Fruit fly (Drosophila melanogaster): ENCODE data around the gene CG42570.

CG42570 gene

DNA sequence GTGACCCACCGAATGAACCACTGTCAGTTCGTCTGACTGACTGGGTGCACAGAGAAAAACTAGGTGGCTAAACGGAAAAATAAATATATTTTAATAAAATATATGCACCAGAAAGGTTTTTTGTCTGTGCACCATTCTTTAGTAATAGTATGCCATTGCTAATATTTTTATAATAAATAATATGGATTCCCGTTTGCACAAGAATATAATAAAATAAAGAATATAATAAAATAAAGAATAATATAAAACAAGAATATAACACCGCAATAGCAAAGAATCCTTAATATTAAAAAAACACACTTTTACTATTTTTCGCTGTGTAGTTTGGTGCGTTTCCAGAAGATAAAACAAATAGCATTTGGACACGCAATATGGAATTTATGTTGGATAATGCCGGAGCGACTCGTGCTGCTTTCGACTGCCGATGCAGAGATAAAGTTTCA lies 51.3 kb downstream of the CG42570 start (continued):
- TF ChIP-seq sim (GFP tag; IDR thresholded peaks at IDR 0.05), result 0 out of 2 replicates have a peak, but pooled peaks have one; percentile 42
- TF ChIP-seq fru (optimal IDR thresholded peaks at IDR 0.05), result no peak
- 0 out of 2 replicates have a peak, but pooled peaks have one; percentile 22 for TF ChIP-seq peb (GFP tag; IDR thresholded peaks at IDR 0.05)
- no peak for TF ChIP-seq gce (GFP tag; IDR thresholded peaks at IDR 0.05)
- TF ChIP-seq ara (GFP tag; IDR thresholded peaks at IDR 0.05), result peak; percentile 51; the same call in 1 of the 2 replicates
- peak; percentile 59 for TF ChIP-seq CG9437 (GFP tag; optimal IDR thresholded peaks at IDR 0.05)
- TF ChIP-seq CG12155 (GFP tag; optimal IDR thresholded peaks at IDR 0.05), result peak; percentile 34
- TF ChIP-seq zf30C (GFP tag; optimal IDR thresholded peaks at IDR 0.05), result peak; percentile 72
- no peak for TF ChIP-seq MESR4 (GFP tag; optimal IDR thresholded peaks at IDR 0.05)
- TF ChIP-seq CG10274 (GFP tag; optimal IDR thresholded peaks at IDR 0.05), result peak; percentile 26
- peak; percentile 60 for TF ChIP-seq unpg (GFP tag; optimal IDR thresholded peaks at IDR 0.05)
- TF ChIP-seq CG10267 (tag; optimal IDR thresholded peaks at IDR 0.05), result peak; percentile 78
- TF ChIP-seq CG1233 (GFP tag; optimal IDR thresholded peaks at IDR 0.05), result peak; percentile 50
- peak; percentile 49 for TF ChIP-seq Deaf1 (tag; optimal IDR thresholded peaks at IDR 0.05)
- TF ChIP-seq CG9727 (GFP tag; optimal IDR thresholded peaks at IDR 0.05), result peak; percentile 89
- peak; percentile 38 for TF ChIP-seq CG1529 (GFP tag; optimal IDR thresholded peaks at IDR 0.05)
- TF ChIP-seq CG16813 (GFP tag; IDR thresholded peaks at IDR 0.05; ENCODE audit: partially characterized antibody), result no peak
- TF ChIP-seq Mes4 (GFP tag; optimal IDR thresholded peaks at IDR 0.05), result no peak
- TF ChIP-seq ci (GFP tag; IDR thresholded peaks at IDR 0.05), result peak; percentile 19; the same call in 1 of the 3 replicates
- no peak for TF ChIP-seq CG13296 (GFP tag; optimal IDR thresholded peaks at IDR 0.05)
- TF ChIP-seq Oaz (GFP tag; IDR thresholded peaks at IDR 0.05), result no peak
- TF ChIP-seq phol (tag; optimal IDR thresholded peaks at IDR 0.05), result peak; percentile 83
- peak; percentile 61 for TF ChIP-seq Xbp1 (GFP tag; optimal IDR thresholded peaks at IDR 0.05)
- TF ChIP-seq slou (GFP tag; optimal IDR thresholded peaks at IDR 0.05), result no peak
- TF ChIP-seq CG3281 (GFP tag; optimal IDR thresholded peaks at IDR 0.05), result peak; percentile 43
- 0 out of 2 replicates have a peak, but pooled peaks have one; percentile 26 for TF ChIP-seq CG14014 (GFP tag; IDR thresholded peaks at IDR 0.05)
- TF ChIP-seq dmrt11E (tag; optimal IDR thresholded peaks at IDR 0.05), result peak; percentile 90
- TF ChIP-seq CG11723 (GFP tag; optimal IDR thresholded peaks at IDR 0.05), result peak; percentile 43
- TF ChIP-seq Dbx (GFP tag; IDR thresholded peaks at IDR 0.05), result 0 out of 3 replicates have a peak, but pooled peaks have one; percentile 37
- TF ChIP-seq Doc3 (GFP tag; IDR thresholded peaks at IDR 0.05; ENCODE audit: partially characterized antibody), result no peak
- TF ChIP-seq Sox100B (GFP tag; optimal IDR thresholded peaks at IDR 0.05), result peak; percentile 68
- TF ChIP-seq CG3847 (GFP tag; IDR thresholded peaks at IDR 0.05), result 0 out of 2 replicates have a peak, but pooled peaks have one; percentile 4
- TF ChIP-seq NfI (GFP tag; optimal IDR thresholded peaks at IDR 0.05), result peak; percentile 17
- TF ChIP-seq bcd (GFP tag; optimal IDR thresholded peaks at IDR 0.05), result peak; percentile 59
- TF ChIP-seq Vsx1 (GFP tag; optimal IDR thresholded peaks at IDR 0.05), result peak; percentile 46
- no peak for TF ChIP-seq fu2 (GFP tag; optimal IDR thresholded peaks at IDR 0.05)
- no peak for TF ChIP-seq toy (GFP tag; IDR thresholded peaks at IDR 0.05)
- peak; percentile 64 for TF ChIP-seq CG6689 (GFP tag; IDR thresholded peaks at IDR 0.05)
- TF ChIP-seq mld (GFP tag; IDR thresholded peaks at IDR 0.05; ENCODE audit: partially characterized antibody), result no peak
- TF ChIP-seq Sox102F (GFP tag; optimal IDR thresholded peaks at IDR 0.05), result peak; percentile 78
- TF ChIP-seq scrt (GFP tag; optimal IDR thresholded peaks at IDR 0.05), result peak; percentile 21
- TF ChIP-seq CG7839 (tag; optimal IDR thresholded peaks at IDR 0.05), result peak; percentile 73
- TF ChIP-seq CG12769 (tag; optimal IDR thresholded peaks at IDR 0.05), result no peak
- peak; percentile 75 for TF ChIP-seq CG13775 (GFP tag; optimal IDR thresholded peaks at IDR 0.05)
- no peak for TF ChIP-seq schlank (tag; optimal IDR thresholded peaks at IDR 0.05)
- no peak for TF ChIP-seq Rfx (GFP tag; IDR thresholded peaks at IDR 0.05)
- TF ChIP-seq grau (tag; optimal IDR thresholded peaks at IDR 0.05), result peak; percentile 74
- TF ChIP-seq ewg (GFP tag; optimal IDR thresholded peaks at IDR 0.05), result peak; percentile 47
- peak; percentile 40 for TF ChIP-seq CG12071 (GFP tag; optimal IDR thresholded peaks at IDR 0.05)
- TF ChIP-seq CG32767 (GFP tag; IDR thresholded peaks at IDR 0.05), result peak; percentile 50; the same call in 1 of the 2 replicates
